Worm (Caenorhabditis elegans) whole organism, L4/young adult: Measurements from ENCODE around the gene col-152.

Experiments
- W03F9.2 ChIP-seq: fragments of 150-350 bp; optimal IDR thresholded peaks from 2 replicates; lab custom pipeline; 2014; ENCODE audit warnings: missing biosample characterization, missing genetic modification characterization
- dao-5 ChIP-seq: sonication (generic microtip); optimal IDR thresholded peaks from 2 replicates; lab custom pipeline; 2016; ENCODE audit warnings: missing genotype, missing genetic modification characterization, moderate library complexity, missing compliant biosample characterization
- him-1 ChIP-seq: sonication (generic microtip); optimal IDR thresholded peaks from 2 replicates; lab custom pipeline; 2016; ENCODE audit warnings: missing genotype, missing genetic modification reagents, missing genetic modification characterization, missing compliant biosample characterization

Gene col-152

DNA sequence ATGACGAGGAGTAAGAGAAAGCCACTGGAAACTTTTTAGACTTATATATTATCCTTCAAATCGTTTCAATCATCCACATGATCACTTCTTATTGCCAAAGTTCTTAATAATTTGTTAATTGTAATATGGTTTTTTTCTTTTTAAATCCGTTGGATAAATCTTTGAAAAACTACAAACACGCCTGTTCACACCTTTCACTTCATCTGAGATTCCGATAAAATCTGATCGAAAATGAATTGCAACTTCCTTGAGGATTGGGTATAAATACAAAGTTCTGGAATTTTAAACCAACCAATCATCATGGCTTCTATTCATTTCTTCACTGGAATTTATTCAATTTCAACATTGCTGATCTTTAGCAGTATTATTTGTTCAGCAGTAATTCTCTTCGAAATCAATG, at the start of gene col-152:
TSS of gene col-152 (plus strand) at position 301 of the 400 bp plus-strand sequence.
- no peak for TF ChIP-seq dao-5 (tag; lab: Kevin White, UChicago)
- no peak for TF ChIP-seq him-1 (tag; lab: Kevin White, UChicago)
- TF ChIP-seq W03F9.2, result no peak

- TF ChIP-seq W03F9.2 (no peak), him-1 (tag; lab: Kevin White, UChicago) (no peak), dao-5 (tag; lab: Kevin White, UChicago) (no peak)
Measured at ce11 chrV:10514271-10514670, 46.5 kb upstream of the col-152 start, which contains the start of gene dmsr-8. Gene dmsr-8 (minus strand): TSS chrV:10514371.

DNA sequence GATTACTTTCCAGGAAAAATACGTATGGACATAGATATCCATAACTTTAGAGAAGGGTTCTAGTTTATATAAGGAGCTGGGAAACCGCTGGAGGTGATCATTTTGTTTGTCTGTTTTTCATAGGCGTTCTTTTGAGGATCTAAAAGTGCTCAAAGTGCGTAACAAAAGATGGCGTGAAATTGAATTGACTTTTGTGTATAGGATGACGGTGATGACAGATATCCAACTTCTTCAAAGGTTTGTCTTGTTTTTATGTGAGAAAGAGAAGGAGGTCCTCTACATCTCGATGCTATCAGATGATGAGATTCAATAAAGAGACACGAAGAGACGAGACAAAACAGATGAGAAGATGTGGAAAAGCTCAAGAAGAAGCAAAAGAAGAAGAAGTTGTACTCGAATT, 44.0 kb upstream of the col-152 start:
- no peak for TF ChIP-seq him-1 (tag; lab: Kevin White, UChicago)
- no peak for TF ChIP-seq W03F9.2
- no peak for TF ChIP-seq dao-5 (tag; lab: Kevin White, UChicago)

DNA sequence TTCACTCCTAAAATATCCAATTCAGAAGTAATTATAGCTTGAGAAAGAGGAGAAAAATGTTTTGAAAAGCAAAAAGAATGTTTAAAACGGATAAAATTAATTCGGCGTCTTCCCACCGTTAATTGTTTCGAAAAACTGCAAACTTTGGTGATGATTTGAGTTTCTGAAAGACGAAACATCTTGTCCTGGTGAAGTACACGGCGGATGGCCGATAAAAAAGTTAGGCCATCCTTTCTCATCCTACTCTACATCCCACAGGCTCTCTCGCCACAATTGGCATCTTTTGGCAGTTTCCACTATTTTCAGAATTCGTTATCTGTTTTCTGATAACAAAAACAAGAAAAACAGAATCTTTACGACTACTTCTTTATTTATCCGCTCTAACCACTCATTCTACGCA, 34.8 kb upstream of the col-152 start, which contains the start of the genes C35A5.8 and hda-11:
TSS of gene C35A5.8 (minus strand) at position 7 of the 400 bp plus-strand sequence.
TSS of gene hda-11 (plus strand) at position 283 of the 400 bp plus-strand sequence.
- TF ChIP-seq him-1 (tag; lab: Kevin White, UChicago) (peak; percentile 47), dao-5 (tag; lab: Kevin White, UChicago) (no peak), W03F9.2 (no peak)

ce11 chrV:10528500-10528899, 32.2 kb upstream of the col-152 start, which contains the start of gene F25D1.3:
Gene F25D1.3 (plus strand): TSS chrV:10528724.
- TF ChIP-seq dao-5 (tag; lab: Kevin White, UChicago) (no peak), him-1 (tag; lab: Kevin White, UChicago) (no peak)

ce11 chrV:10529600-10529999, 31.1 kb upstream of the col-152 start:
- no peak for TF ChIP-seq W03F9.2
- no peak for TF ChIP-seq him-1 (tag; lab: Kevin White, UChicago)
- no peak for TF ChIP-seq dao-5 (tag; lab: Kevin White, UChicago)

- TF ChIP-seq W03F9.2, result no peak
- no peak for TF ChIP-seq dao-5 (tag; lab: Kevin White, UChicago)
- TF ChIP-seq him-1 (tag; lab: Kevin White, UChicago), result no peak
Measured at ce11 chrV:10532725-10533124, 28.0 kb upstream of the col-152 start, which contains the start of gene txt-10. Gene txt-10 (minus strand): TSS chrV:10532825.

DNA sequence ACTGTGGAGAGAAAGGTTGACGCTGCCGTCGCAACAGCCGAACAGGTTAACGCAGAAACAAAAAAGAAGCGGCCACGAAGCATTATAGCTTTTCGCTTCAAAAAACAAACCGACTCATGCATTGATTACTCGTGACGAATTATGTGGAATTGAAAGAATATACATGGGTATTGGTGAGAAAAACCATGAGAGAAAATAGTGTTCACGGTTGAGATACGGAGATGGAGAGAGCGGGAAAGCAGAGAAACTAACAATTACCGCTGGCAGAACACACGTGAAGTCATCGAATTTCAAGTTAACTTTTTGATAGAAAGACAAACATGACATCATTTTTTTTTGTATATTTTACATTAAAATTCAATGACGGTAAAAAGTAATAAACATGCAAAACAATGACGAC, 25.4 kb upstream of the col-152 start:
- TF ChIP-seq dao-5 (tag; lab: Kevin White, UChicago) (no peak), W03F9.2 (peak; percentile 20)

- no peak for TF ChIP-seq W03F9.2
Measured at ce11 chrV:10536095-10536691, 24.5 kb upstream of the col-152 start, which contains the start of gene ppm-1.A. Gene ppm-1.A (minus strand): TSS chrV:10536388.

- TF ChIP-seq him-1 (tag; lab: Kevin White, UChicago), result peak; percentile 88
- peak; percentile 72 for TF ChIP-seq W03F9.2
- TF ChIP-seq dao-5 (tag; lab: Kevin White, UChicago), result no peak
Measured at ce11 chrV:10536808-10537207, 23.9 kb upstream of the col-152 start.

- TF ChIP-seq W03F9.2, result no peak
- TF ChIP-seq dao-5 (tag; lab: Kevin White, UChicago), result no peak
- no peak for TF ChIP-seq him-1 (tag; lab: Kevin White, UChicago)
Measured at ce11 chrV:10539114-10539513, 21.6 kb upstream of the col-152 start, which contains the start of gene F25D1.8. Gene F25D1.8 (plus strand): TSS chrV:10539414.

DNA sequence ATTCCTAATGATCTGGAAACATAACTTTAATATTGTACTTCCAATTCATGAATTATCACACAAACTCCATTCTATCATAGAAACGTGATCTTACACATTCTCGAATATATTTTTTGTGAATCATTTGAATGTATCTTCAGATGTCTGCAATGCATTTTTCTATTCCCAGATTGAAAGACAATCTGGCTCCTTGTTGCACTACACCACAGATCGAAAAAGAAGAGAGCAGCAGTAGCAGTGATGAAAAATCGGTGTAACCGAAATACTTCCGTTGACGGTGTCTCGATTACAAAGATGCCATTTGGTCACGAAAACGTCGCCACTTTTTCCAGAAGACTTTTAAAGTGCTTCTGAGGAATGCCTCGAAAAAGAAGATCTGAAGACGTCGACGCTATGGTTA, 20.7 kb upstream of the col-152 start, which contains the start of gene degt-1:
TSS of gene degt-1 (plus strand) at position 301 of the 400 bp plus-strand sequence.
- TF ChIP-seq W03F9.2 (no peak), him-1 (tag; lab: Kevin White, UChicago) (no peak), dao-5 (tag; lab: Kevin White, UChicago) (no peak)

- TF ChIP-seq him-1 (tag; lab: Kevin White, UChicago) (no peak), dao-5 (tag; lab: Kevin White, UChicago) (no peak), W03F9.2 (no peak)
Measured at ce11 chrV:10546749-10547148, 14.0 kb upstream of the col-152 start, which contains the start of gene F25D1.5. Gene F25D1.5 (minus strand): TSS chrV:10546783.

DNA sequence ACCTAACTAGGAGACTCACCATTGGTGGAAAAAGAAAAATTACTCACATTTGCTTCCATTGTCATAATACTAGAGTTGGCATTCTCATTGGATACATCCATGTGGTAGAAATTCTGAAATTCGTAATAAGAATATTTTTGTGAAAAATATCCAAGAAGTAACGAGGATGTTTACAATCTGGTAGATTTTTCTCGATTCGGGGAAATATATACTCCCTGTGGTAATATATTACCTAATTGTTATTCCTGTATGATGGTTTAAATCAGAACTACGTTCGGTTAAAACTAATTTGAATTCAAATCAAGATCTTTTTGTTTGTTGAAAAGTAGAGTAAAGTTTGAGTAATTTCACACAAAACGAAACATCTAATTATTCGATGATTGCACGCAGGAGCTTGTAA, 11.7 kb upstream of the col-152 start, which contains the start of gene srd-34:
TSS of gene srd-34 (minus strand) at position 101 of the 400 bp plus-strand sequence.
- TF ChIP-seq W03F9.2 (no peak), dao-5 (tag; lab: Kevin White, UChicago) (no peak)

DNA sequence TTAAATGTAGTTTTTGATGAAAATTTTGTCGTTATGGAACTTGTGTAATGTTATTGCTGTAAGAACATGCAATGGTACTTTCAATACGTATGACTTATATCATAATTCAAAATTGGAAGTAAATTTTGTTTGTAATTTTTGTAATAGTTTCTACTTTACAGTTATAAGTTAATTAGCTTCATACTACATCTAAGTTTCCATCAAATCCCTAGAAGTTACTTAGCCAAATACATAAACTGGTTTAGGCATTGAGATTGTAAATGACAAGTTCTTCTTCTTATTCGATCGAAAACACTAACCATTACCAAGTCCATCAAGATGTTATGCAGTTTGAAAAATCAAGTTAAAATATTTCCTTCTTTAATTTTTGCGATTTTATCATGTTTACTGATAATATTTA, 11.0 kb upstream of the col-152 start, which contains the start of gene F32G8.2:
TSS of gene F32G8.2 (plus strand) at position 301 of the 400 bp plus-strand sequence.
- TF ChIP-seq dao-5 (tag; lab: Kevin White, UChicago), result no peak
- no peak for TF ChIP-seq him-1 (tag; lab: Kevin White, UChicago)
- TF ChIP-seq W03F9.2, result no peak
